Worm (Caenorhabditis elegans): ENCODE measurements around the gene ZK177.3.
"Not testable (repeated sequence)": the region's sequence is repeated elsewhere in the genome, so short reads cannot be mapped to it uniquely, and the experiment has no call there.

ZK177.3 gene

ce11 chrII:5512473-5513097 lies 3.1 kb upstream of the ZK177.3 start:
- no peak for TF ChIP-seq unc-62 (GFP tag; optimal IDR thresholded peaks at IDR 0.05)

DNA sequence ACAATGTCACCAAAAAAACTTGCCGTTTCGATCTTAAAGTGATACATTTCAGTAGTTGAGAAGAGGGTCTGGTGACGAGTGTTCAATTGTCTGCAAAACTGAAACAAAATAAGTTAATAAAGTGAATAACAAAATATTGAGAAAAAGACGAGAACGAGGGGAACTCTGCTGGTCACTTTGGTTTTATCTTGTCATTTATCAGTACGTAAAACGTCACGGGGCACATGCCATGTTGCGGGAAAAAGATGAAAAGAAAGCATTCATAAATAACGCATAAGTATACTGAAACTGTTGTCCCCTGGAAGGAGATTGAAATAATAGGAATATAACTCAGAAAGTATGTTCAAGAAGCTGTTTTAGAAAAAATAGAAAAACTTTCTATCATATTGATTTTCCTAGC lies 796 bp upstream of the ZK177.3 start, which contains the start of gene sahd-1:
Gene sahd-1 (minus strand): TSS at position 100 of the 400 bp plus-strand sequence.
- TF ChIP-seq unc-62 (GFP tag; optimal IDR thresholded peaks at IDR 0.05) = no peak

DNA sequence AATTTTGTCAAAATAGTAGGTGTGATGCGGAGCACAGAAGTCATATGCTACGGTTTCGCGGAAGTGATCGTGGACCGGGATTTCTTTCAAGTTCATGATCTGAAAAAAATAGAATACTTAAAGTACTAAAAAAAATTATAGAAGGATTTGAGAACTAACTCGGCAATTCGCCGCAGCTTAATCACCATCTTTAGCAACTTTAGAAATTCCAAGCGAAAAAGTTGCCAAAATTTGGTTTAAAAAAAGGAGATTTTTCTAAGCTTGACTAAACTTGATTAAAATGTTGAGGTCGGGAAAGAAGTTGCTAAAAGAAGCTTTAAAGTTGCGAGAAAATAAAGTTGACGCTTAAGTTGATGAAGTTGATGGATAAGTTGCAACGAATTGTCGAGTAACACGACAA lies 2.0 kb downstream of the ZK177.3 start, which contains the start of gene ZK177.9:
Gene ZK177.9 (minus strand): TSS at position 101 of the 400 bp plus-strand sequence.
- TF ChIP-seq unc-62 (GFP tag; optimal IDR thresholded peaks at IDR 0.05) = no peak

ce11 chrII:5518055-5518454 lies 2.4 kb downstream of the ZK177.3 start:
- no peak for TF ChIP-seq unc-62 (GFP tag; optimal IDR thresholded peaks at IDR 0.05)

ce11 chrII:5518910-5519309 lies 3.3 kb downstream of the ZK177.3 start, which contains the start of gene ZK177.2:
ZK177.2 (plus strand) TSS chrII:5519210.
- TF ChIP-seq unc-62 (GFP tag; optimal IDR thresholded peaks at IDR 0.05) = no peak

DNA sequence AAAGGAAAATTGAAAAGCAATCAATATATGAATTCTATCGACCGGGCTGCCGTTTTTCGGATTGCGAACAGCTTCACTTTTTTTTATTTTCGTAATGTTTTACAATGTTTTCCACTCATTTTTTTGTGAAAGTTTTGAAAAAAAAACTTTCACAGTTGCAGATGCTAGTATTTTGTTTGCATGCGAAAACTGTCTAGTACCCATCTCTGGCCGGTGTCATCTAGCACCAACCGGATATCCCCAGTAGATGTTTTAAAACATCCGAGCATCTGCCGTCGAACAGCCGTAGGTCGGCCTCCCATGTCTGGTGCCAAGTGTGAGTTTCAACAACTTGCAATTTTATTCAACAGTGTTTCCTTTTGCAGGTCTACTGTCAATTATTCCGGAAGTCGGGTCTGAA lies 5.8 kb downstream of the ZK177.3 start, which contains the start of gene ZK177.12:
Gene ZK177.12 (plus strand): TSS at position 301 of the 400 bp plus-strand sequence.
- TF ChIP-seq unc-62 (GFP tag; optimal IDR thresholded peaks at IDR 0.05) = no peak

- no peak for TF ChIP-seq unc-62 (GFP tag; optimal IDR thresholded peaks at IDR 0.05)
These were observed 7.0 kb downstream of the ZK177.3 start, which contains the start of gene ZK177.11 for ce11 chrII:5522637-5523036. ZK177.11 (plus strand) TSS chrII:5522937.

- TF ChIP-seq unc-62 (GFP tag; optimal IDR thresholded peaks at IDR 0.05) = no peak
These were observed 9.7 kb downstream of the ZK177.3 start, which contains the start of gene tbx-35 for ce11 chrII:5525297-5525696. tbx-35 (minus strand) TSS chrII:5525397.

- no peak for TF ChIP-seq unc-62 (GFP tag; optimal IDR thresholded peaks at IDR 0.05)
These were observed 12.2 kb downstream of the ZK177.3 start, which contains the start of gene ZK177.1 for ce11 chrII:5527841-5528240. ZK177.1 (plus strand) TSS chrII:5528141.

DNA sequence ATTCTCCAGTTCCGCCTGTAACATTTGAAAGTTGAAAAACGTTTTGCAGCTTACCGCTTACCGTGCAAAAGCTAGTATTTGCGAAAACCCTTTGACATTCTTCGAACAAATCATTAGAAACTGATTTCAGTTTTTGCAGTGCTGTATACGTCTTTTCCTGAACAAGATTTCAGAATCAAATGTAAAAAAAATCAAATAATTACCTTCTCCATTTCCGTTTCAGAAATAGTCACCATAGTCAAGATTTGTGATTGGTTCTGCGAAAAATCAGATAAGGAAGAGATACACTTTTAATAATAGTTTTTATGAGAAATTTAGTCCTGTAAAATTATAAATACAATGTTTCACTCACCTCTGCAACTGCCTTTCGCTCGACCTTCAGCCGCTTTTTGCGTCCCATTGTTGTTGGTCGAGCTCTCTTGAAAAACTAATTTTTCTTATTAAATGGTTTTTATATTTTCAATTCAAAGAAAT lies 16.2 kb downstream of the ZK177.3 start, which contains the start of gene C17C3.9:
Gene C17C3.9 (minus strand): TSS at position 424 of the 474 bp plus-strand sequence.
- no peak for TF ChIP-seq unc-62 (GFP tag; optimal IDR thresholded peaks at IDR 0.05)

ce11 chrII:5533642-5534041 lies 18.0 kb downstream of the ZK177.3 start, which contains the start of gene hlh-26:
hlh-26 (minus strand) TSS chrII:5533742.
- TF ChIP-seq unc-62 (GFP tag; optimal IDR thresholded peaks at IDR 0.05) = no peak

- TF ChIP-seq unc-62 (GFP tag; optimal IDR thresholded peaks at IDR 0.05) = not testable (repeated sequence)
These were observed 19.3 kb downstream of the ZK177.3 start, which contains the start of gene hlh-25 for ce11 chrII:5534939-5535338. hlh-25 (plus strand) TSS chrII:5535239.

- no peak for TF ChIP-seq unc-62 (GFP tag; optimal IDR thresholded peaks at IDR 0.05)
These were observed 21.4 kb downstream of the ZK177.3 start for ce11 chrII:5537078-5537477.

ce11 chrII:5537524-5537923 lies 21.9 kb downstream of the ZK177.3 start, which contains the start of gene C17C3.11:
C17C3.11 (plus strand) TSS chrII:5537824.
- TF ChIP-seq unc-62 (GFP tag; optimal IDR thresholded peaks at IDR 0.05) = no peak

ce11 chrII:5540113-5540512 lies 24.5 kb downstream of the ZK177.3 start, which contains the start of gene hlh-27:
hlh-27 (minus strand) TSS chrII:5540213.
- TF ChIP-seq unc-62 (GFP tag; optimal IDR thresholded peaks at IDR 0.05) = not testable (repeated sequence)

DNA sequence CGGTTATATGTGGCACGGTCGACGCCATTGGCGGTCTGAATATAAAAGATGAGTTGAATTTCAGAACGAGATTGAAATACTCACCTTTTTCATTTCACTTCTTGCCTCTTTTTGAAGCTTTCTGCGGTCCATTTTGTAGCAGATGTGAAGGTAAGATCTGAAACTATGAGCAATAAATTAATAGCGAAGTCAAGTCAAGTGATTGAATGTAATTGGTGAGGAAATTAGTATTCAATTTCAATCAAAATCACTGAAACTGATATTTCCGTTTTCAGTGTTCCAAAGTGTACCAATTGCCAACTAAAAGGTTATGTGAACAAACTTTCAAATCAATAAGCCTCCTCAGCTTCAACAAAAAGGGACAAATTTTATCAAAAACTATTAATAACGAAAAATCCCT lies 26.0 kb downstream of the ZK177.3 start, which contains the start of gene C17C3.24:
Gene C17C3.24 (minus strand): TSS at position 101 of the 400 bp plus-strand sequence.
- TF ChIP-seq unc-62 (GFP tag; optimal IDR thresholded peaks at IDR 0.05) = no peak

All from whole organism, dauer.